Worm (Caenorhabditis elegans): ENCODE results near the gene spcs-3.

DNA sequence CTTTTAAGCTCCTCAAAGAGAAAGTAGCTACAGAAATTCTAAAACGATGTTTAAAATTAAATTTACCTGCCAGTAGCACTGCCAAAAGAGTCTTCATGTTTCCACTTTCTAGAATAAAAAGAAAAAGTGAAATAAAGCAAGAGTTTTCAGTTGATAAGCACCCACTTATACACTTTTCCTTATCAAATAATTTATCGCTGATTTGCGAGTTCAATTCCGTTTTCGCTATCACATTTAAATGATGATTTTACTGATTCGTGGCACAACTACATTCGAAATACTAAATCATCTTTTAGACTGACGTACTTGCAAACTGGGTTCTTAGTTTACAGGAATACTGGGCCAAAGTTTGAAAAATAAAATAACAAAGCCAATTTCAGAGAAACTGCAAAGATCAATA is 6.1 kb downstream of the spcs-3 start, which contains the start of gene K12H4.7:
- TF ChIP-seq flt-1 (GFP tag; IDR thresholded peaks at IDR 0.05), result no peak
- no peak for TF ChIP-seq sea-1 (GFP tag; conservative IDR thresholded peaks at IDR 0.05)
- TF ChIP-seq aly-1 (tag; optimal IDR thresholded peaks at IDR 0.05), result no peak
- TF ChIP-seq ama-1 (optimal IDR thresholded peaks at IDR 0.05), result no peak

Measured in whole organism, early embryonic.